Worm (Caenorhabditis elegans): ENCODE data around the gene ZK896.4.

DNA sequence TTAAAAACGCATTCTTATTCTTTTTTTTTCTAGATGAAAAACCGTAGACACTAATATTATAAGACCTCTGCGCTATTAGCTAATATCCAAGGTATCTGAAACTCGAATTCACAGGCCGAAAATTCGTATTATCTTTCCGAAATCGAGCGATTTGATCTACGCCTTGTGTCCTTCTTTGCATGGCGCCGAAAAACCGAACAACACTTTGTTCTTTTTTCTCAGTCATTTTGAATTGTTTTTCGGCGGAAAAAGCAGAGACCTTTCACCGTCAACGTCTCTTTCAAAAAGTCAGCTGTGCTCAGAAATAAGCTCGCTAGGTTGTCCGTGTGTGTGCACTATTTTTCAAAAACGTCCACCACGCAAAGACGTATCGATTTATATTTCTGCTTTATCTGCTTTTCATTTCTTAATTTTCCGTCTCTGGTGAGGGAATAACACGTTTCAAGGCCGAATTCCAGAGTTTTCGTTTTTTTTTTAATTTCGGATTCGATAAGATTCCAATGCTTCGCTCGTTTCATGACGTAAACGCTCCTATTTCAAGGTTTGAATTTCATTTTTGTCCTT lies 52.2 kb downstream of the ZK896.4 start:
- TF ChIP-seq ama-1 (optimal IDR thresholded peaks at IDR 0.05), result no peak
- TF ChIP-seq unc-62 (GFP tag; optimal IDR thresholded peaks at IDR 0.05 in 1 of 2), result no peak
- no peak for TF ChIP-seq unc-62 (tag; optimal IDR thresholded peaks at IDR 0.05)
- TF ChIP-seq tag-97 (GFP tag; IDR thresholded peaks at IDR 0.05), result no peak
- no peak for TF ChIP-seq daf-19 (GFP tag; conservative IDR thresholded peaks at IDR 0.05)
